Worm (Caenorhabditis elegans) whole organism, mixed stage, embryonic: ENCODE data around the gene C44H4.6.

ENCODE experiments used
- ceh-39 ChIP-seq: fragments of 150-350 bp; optimal IDR thresholded peaks from 2 replicates; lab custom pipeline; 2014; ENCODE audit warnings: missing biosample characterization, missing genetic modification characterization
- ceh-43 ChIP-seq: fragments of 200-800 bp; sonication (Bioruptor generic); optimal IDR thresholded peaks from 2 replicates; lab custom pipeline; 2018; ENCODE audit warnings: mild to moderate bottlenecking, missing genetic modification characterization, moderate library complexity, missing compliant biosample characterization
- drap-1 ChIP-seq: fragments of 200-800 bp; sonication (Bioruptor generic); optimal IDR thresholded peaks from 3 replicates; lab custom pipeline; 2018; ENCODE audit warnings: mild to moderate bottlenecking, missing genetic modification characterization, missing compliant biosample characterization
- lin-13 ChIP-seq: fragments of 150-350 bp; optimal IDR thresholded peaks from 2 replicates; lab custom pipeline; 2014; ENCODE audit warnings: missing biosample characterization, missing genetic modification characterization
- snpc-4 ChIP-seq: fragments of 150-350 bp; optimal IDR thresholded peaks from 2 replicates; lab custom pipeline; 2014; ENCODE audit warnings: missing biosample characterization, missing genetic modification characterization
- ztf-11 ChIP-seq: fragments of 150-350 bp; optimal IDR thresholded peaks from 2 replicates; lab custom pipeline; 2014; ENCODE audit warnings: missing biosample characterization, missing genetic modification characterization

DNA sequence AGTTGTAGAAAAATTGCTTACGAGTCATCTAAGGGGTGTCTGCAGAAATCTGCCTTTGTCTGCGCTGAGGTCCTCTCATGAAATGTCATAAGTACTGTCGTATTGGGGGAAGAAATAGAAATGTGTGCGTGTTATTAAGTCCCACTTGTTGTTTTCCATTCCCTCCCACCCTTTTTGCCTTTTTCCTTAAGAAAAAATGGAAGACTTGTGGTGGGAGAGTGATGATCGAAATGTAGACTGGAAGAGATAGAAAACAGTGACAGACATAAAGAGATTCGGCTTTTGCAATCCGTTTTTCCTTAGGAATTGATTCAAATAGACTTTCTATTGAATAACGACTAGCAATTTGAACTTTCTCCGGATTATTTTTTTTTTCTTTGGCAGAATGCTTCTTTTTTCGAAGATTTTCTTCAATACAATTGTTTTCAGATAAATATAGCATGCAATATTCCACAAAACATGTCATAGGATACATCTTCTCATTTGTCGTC lies 49.4 kb downstream of the C44H4.6 start, which contains the start of gene ram-5:
- TF ChIP-seq ztf-11 (no peak), lin-13 (tag; lab: Kevin White, UChicago) (no peak), ceh-43 (GFP tag; lab: Kevin White, UChicago) (no peak), ceh-39 (tag; lab: Kevin White, UChicago) (no peak), snpc-4 (tag; lab: Kevin White, UChicago) (no peak), drap-1 (GFP tag; lab: Kevin White, UChicago) (no peak)
